Fruit fly (Drosophila melanogaster) Kc167 (cell line): Measurements from ENCODE around the gene CG45002.

ENCODE experiments used
- Myc ChIP-seq: fragments of >200 bp; optimal IDR thresholded peaks from 2 replicates; lab custom pipeline; 2017; ENCODE audit warnings: missing external identifiers
- h ChIP-seq: fragments of >200 bp; optimal IDR thresholded peaks from 3 replicates; lab custom pipeline; 2018; ENCODE audit warnings: missing external identifiers
- insv ChIP-seq: fragments of >200 bp; optimal IDR thresholded peaks from 3 replicates; lab custom pipeline; 2018; ENCODE audit warnings: missing external identifiers
- psq ChIP-seq: fragments of >200 bp; optimal IDR thresholded peaks from 2 replicates; lab custom pipeline; 2017; ENCODE audit warnings: missing external identifiers

DNA sequence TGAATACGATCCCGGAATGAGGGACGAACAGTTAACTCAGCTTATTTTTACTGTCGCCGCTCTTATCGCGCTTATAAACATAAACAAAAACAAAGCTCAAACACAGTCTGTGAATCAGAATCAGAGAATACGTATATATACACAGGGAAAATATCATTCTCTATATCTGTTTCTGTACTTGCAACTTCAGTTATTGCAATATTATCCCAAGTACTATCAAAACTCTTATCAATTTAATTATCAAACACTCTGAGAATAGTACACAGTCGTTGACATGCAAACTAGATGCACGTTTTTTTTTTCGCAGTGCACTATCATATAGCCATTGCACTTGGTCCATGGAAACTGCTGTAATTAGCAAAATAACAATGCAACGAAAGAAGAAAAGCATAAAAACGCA is 121.1 kb downstream of the CG45002 start:
- TF ChIP-seq psq (lab: Kevin White, UChicago) (no peak), insv (lab: Kevin White, UChicago) (no peak), h (lab: Kevin White, UChicago) (no peak), Myc (lab: Kevin White, UChicago) (no peak)
